Worm (Caenorhabditis elegans) whole organism, L1 larva: ENCODE results near the gene dhs-19.

ENCODE experiments used
- lin-13 ChIP-seq: fragments of 150-350 bp; optimal IDR thresholded peaks from 2 replicates; lab custom pipeline; 2014; ENCODE audit warnings: missing biosample characterization, missing genetic modification reagents, missing genetic modification characterization
- nhr-11 ChIP-seq: fragments of 150-350 bp; optimal IDR thresholded peaks from 2 replicates; lab custom pipeline; 2014; ENCODE audit warnings: missing biosample characterization, missing genetic modification characterization

- TF ChIP-seq lin-13 (GFP tag; lab: Kevin White, UChicago) (no peak), nhr-11 (no peak)
These were observed 35.1 kb upstream of the dhs-19 start for ce11 chrV:11525338-11525737.
